Worm (Caenorhabditis elegans) whole organism, L1 larva: ENCODE results near the gene srh-74.

Experiments
- C04F5.9 ChIP-seq: sonication (generic microtip); optimal IDR thresholded peaks from 2 replicates; lab custom pipeline; 2016; ENCODE audit warnings: missing genetic modification characterization, missing compliant biosample characterization
- F16B12.6 ChIP-seq: fragments of 150-350 bp; optimal IDR thresholded peaks from 2 replicates; lab custom pipeline; 2014; ENCODE audit warnings: missing biosample characterization, missing genetic modification characterization
- Y116A8C.19 ChIP-seq: sonication (generic microtip); optimal IDR thresholded peaks from 2 replicates; lab custom pipeline; 2016; ENCODE audit warnings: missing compliant biosample characterization, missing genetic modification characterization, borderline replicate concordance
- aly-2 ChIP-seq: fragments of 150-350 bp; optimal IDR thresholded peaks from 2 replicates; lab custom pipeline; 2014; ENCODE audit warnings: missing biosample characterization, missing genetic modification characterization
- blmp-1 ChIP-seq: fragments of 150-350 bp; optimal IDR thresholded peaks from 2 replicates; lab custom pipeline; 2014; ENCODE audit warnings: missing biosample characterization, missing genetic modification characterization
- ceh-63 ChIP-seq: fragments of 200-800 bp; sonication (Bioruptor generic); optimal IDR thresholded peaks from 2 replicates; lab custom pipeline; 2018; ENCODE audit warnings: mild to moderate bottlenecking, missing genetic modification characterization, missing compliant biosample characterization
- ceh-88 ChIP-seq: fragments of 200-800 bp; sonication (Bioruptor generic); IDR thresholded peaks from 2 replicates; pipeline ENCODE4 v1.3.6; 2022; ENCODE audit warnings: missing genetic modification characterization, missing compliant biosample characterization
- ceh-90 ChIP-seq: sonication (generic microtip); optimal IDR thresholded peaks from 2 replicates; lab custom pipeline; 2016; ENCODE audit warnings: missing genetic modification characterization, missing compliant biosample characterization
- dpl-1 ChIP-seq, 3 experiments: fragments of 150-350 bp in 2 of 3; sonication (generic microtip) in 1 of 3; optimal IDR thresholded peaks; 2 replicates each; lab custom pipeline; 2014 to 2017; ENCODE audit warnings: missing biosample characterization in 3 of 3, missing genetic modification characterization in 3 of 3, missing genetic modification reagents in 3 of 3
- efl-3 ChIP-seq: fragments of 200-800 bp; sonication (Bioruptor generic); optimal IDR thresholded peaks from 2 replicates; lab custom pipeline; 2018; ENCODE audit warnings: mild to moderate bottlenecking, missing genetic modification characterization, missing compliant biosample characterization
- elt-3 ChIP-seq, 6 experiments: fragments of 150-350 bp in 1 of 6; sonication (generic microtip); optimal IDR thresholded peaks; 2 replicates each; lab custom pipeline; 2017 to 2018; ENCODE audit warnings: missing biosample characterization in 6 of 6, missing genetic modification characterization in 6 of 6, inconsistent platforms in 1 of 6
- ets-5 ChIP-seq: fragments of 200-800 bp; sonication (Bioruptor generic); IDR thresholded peaks from 2 replicates; pipeline ENCODE4 v1.3.6; 2022; ENCODE audit warnings: missing genetic modification characterization, missing compliant biosample characterization
- fkh-10 ChIP-seq: sonication (generic microtip); optimal IDR thresholded peaks from 2 replicates; lab custom pipeline; 2017; ENCODE audit warnings: missing biosample characterization, missing genetic modification reagents, missing genetic modification characterization
- fkh-4 ChIP-seq: sonication (generic microtip); optimal IDR thresholded peaks from 2 replicates; lab custom pipeline; 2016; ENCODE audit warnings: missing compliant biosample characterization, missing genetic modification characterization, borderline replicate concordance
- fkh-8 ChIP-seq: sonication (generic microtip); optimal IDR thresholded peaks from 2 replicates; lab custom pipeline; 2016; ENCODE audit warnings: mild to moderate bottlenecking, missing genetic modification characterization, missing compliant biosample characterization
- hlh-17 ChIP-seq: fragments of 200-800 bp; sonication (Bioruptor generic); optimal IDR thresholded peaks from 2 replicates; lab custom pipeline; 2018; ENCODE audit warnings: missing genetic modification characterization, mild to moderate bottlenecking, missing compliant biosample characterization, moderate library complexity, borderline replicate concordance
- hpl-2 ChIP-seq: fragments of 150-350 bp; optimal IDR thresholded peaks from 2 replicates; lab custom pipeline; 2014; ENCODE audit warnings: missing biosample characterization, missing genetic modification reagents, missing genetic modification characterization
- irx-1 ChIP-seq: sonication (generic microtip); optimal IDR thresholded peaks from 2 replicates; lab custom pipeline; 2016; ENCODE audit warnings: missing genetic modification characterization, missing compliant biosample characterization
- isw-1 ChIP-seq: fragments of 200-800 bp; sonication (Bioruptor generic); IDR thresholded peaks from 2 replicates; pipeline ENCODE4 v1.3.6; 2022; ENCODE audit warnings: missing genetic modification characterization, missing compliant biosample characterization
- jun-1 ChIP-seq: fragments of 150-350 bp; optimal IDR thresholded peaks from 2 replicates; lab custom pipeline; 2014; ENCODE audit warnings: missing biosample characterization, missing genetic modification reagents, missing genetic modification characterization
- lin-14 ChIP-seq: fragments of 200-800 bp; sonication (Bioruptor generic); optimal IDR thresholded peaks from 2 replicates; lab custom pipeline; 2018; ENCODE audit warnings: mild to moderate bottlenecking, missing genetic modification characterization, moderate library complexity, missing compliant biosample characterization
- lin-15B ChIP-seq: fragments of 150-350 bp; sonication (generic microtip); optimal IDR thresholded peaks from 3 replicates; lab custom pipeline; 2014; ENCODE audit warnings: missing biosample characterization, missing genetic modification characterization
- lin-35 ChIP-seq, 2 experiments: fragments of 150-350 bp; optimal IDR thresholded peaks; 2 replicates each; lab custom pipeline; 2014; ENCODE audit warnings: missing biosample characterization in 2 of 2, missing genetic modification characterization in 2 of 2, missing genetic modification reagents in 2 of 2
- lir-3 ChIP-seq: sonication (generic microtip); optimal IDR thresholded peaks from 2 replicates; lab custom pipeline; 2016; ENCODE audit warnings: mild to moderate bottlenecking, missing genetic modification characterization, moderate library complexity, missing compliant biosample characterization; ENCODE audit not compliant: poor library complexity
- lsy-2 ChIP-seq, 2 experiments: fragments of 150-350 bp; optimal IDR thresholded peaks; 2 replicates each; lab custom pipeline; 2014; ENCODE audit warnings: missing biosample characterization in 2 of 2, missing genetic modification characterization in 2 of 2
- mdl-1 ChIP-seq, 2 experiments: fragments of 150-350 bp; optimal IDR thresholded peaks; 2 replicates each; lab custom pipeline; 2014 to 2017; ENCODE audit warnings: missing biosample characterization in 2 of 2, missing genetic modification characterization in 2 of 2, inconsistent platforms in 1 of 2
- mef-2 ChIP-seq: fragments of 150-350 bp; optimal IDR thresholded peaks from 2 replicates; lab custom pipeline; 2014; ENCODE audit warnings: missing biosample characterization, missing genetic modification characterization
- nhr-11 ChIP-seq: fragments of 150-350 bp; optimal IDR thresholded peaks from 2 replicates; lab custom pipeline; 2014; ENCODE audit warnings: missing biosample characterization, missing genetic modification characterization
- nhr-12 ChIP-seq: sonication (generic microtip); optimal IDR thresholded peaks from 2 replicates; lab custom pipeline; 2017; ENCODE audit warnings: missing biosample characterization, missing genetic modification characterization
- nhr-19 ChIP-seq: fragments of 200-800 bp; sonication (Bioruptor generic); conservative IDR thresholded peaks from 2 replicates; pipeline ENCODE4 v1.3.6; 2022; ENCODE audit warnings: missing genetic modification characterization, missing compliant biosample characterization
- nhr-20 ChIP-seq: sonication (generic microtip); optimal IDR thresholded peaks from 2 replicates; lab custom pipeline; 2016; ENCODE audit warnings: mild to moderate bottlenecking, missing genetic modification characterization, missing compliant biosample characterization
- nhr-237 ChIP-seq: fragments of 150-350 bp; optimal IDR thresholded peaks from 2 replicates; lab custom pipeline; 2014; ENCODE audit warnings: missing biosample characterization, missing genetic modification characterization
- nhr-28 ChIP-seq: fragments of 150-350 bp; optimal IDR thresholded peaks from 2 replicates; lab custom pipeline; 2014; ENCODE audit warnings: missing biosample characterization, missing genetic modification characterization
- nhr-47 ChIP-seq: sonication (generic microtip); optimal IDR thresholded peaks from 2 replicates; lab custom pipeline; 2016; ENCODE audit warnings: mild to moderate bottlenecking, missing genetic modification characterization, moderate library complexity, missing compliant biosample characterization
- nhr-76 ChIP-seq: sonication (generic microtip); optimal IDR thresholded peaks from 2 replicates; lab custom pipeline; 2017; ENCODE audit warnings: missing biosample characterization, missing genetic modification characterization
- nhr-77 ChIP-seq: fragments of 150-350 bp; optimal IDR thresholded peaks from 2 replicates; lab custom pipeline; 2014; ENCODE audit warnings: missing biosample characterization, missing genetic modification characterization
- nhr-84 ChIP-seq: sonication (generic microtip); optimal IDR thresholded peaks from 2 replicates; lab custom pipeline; 2017; ENCODE audit warnings: missing biosample characterization, missing genetic modification characterization
- nhr-85 ChIP-seq: sonication (generic microtip); peaks from one replicate; lab custom pipeline; 2016; ENCODE audit warnings: missing genetic modification characterization, inconsistent platforms, missing compliant biosample characterization
- pag-3 ChIP-seq: sonication (generic microtip); optimal IDR thresholded peaks from 2 replicates; lab custom pipeline; 2017; ENCODE audit warnings: missing genetic modification characterization, mild to moderate bottlenecking, missing compliant biosample characterization, antibody characterized with exemption, borderline replicate concordance; ENCODE audit not compliant: insufficient read depth
- skn-1 ChIP-seq: fragments of 150-350 bp; optimal IDR thresholded peaks from 2 replicates; lab custom pipeline; 2014; ENCODE audit warnings: missing biosample characterization, missing genetic modification characterization
- sox-4 ChIP-seq: sonication (generic microtip); optimal IDR thresholded peaks from 2 replicates; lab custom pipeline; 2016; ENCODE audit warnings: missing genetic modification characterization, missing compliant biosample characterization
- sptf-1 ChIP-seq: fragments of 150-350 bp; optimal IDR thresholded peaks from 2 replicates; lab custom pipeline; 2014; ENCODE audit warnings: missing biosample characterization, missing genetic modification characterization
- sup-37 ChIP-seq: fragments of 200-800 bp; sonication (Bioruptor generic); optimal IDR thresholded peaks from 2 replicates; lab custom pipeline; 2018; ENCODE audit warnings: mild to moderate bottlenecking, missing genetic modification characterization, missing compliant biosample characterization
- swsn-7 ChIP-seq: sonication (generic microtip); optimal IDR thresholded peaks from 2 replicates; lab custom pipeline; 2016; ENCODE audit warnings: missing genetic modification characterization, missing compliant biosample characterization
- tlp-1 ChIP-seq: fragments of 150-350 bp; optimal IDR thresholded peaks from 2 replicates; lab custom pipeline; 2014; ENCODE audit warnings: missing biosample characterization, missing genetic modification characterization
- unc-130 ChIP-seq: fragments of 150-350 bp; optimal IDR thresholded peaks from 2 replicates; lab custom pipeline; 2017; ENCODE audit warnings: missing biosample characterization, missing genetic modification characterization, inconsistent platforms
- unc-30 ChIP-seq: sonication (generic microtip); optimal IDR thresholded peaks from 2 replicates; lab custom pipeline; 2017; ENCODE audit warnings: missing biosample characterization, missing genetic modification characterization
- unc-62 ChIP-seq: fragments of 150-350 bp; optimal IDR thresholded peaks from 2 replicates; lab custom pipeline; 2014; ENCODE audit warnings: missing biosample characterization, missing genetic modification reagents, missing genetic modification characterization
- unc-86 ChIP-seq: sonication (generic microtip); optimal IDR thresholded peaks from 2 replicates; lab custom pipeline; 2016; ENCODE audit warnings: missing genetic modification characterization, missing compliant biosample characterization
- vab-15 ChIP-seq: sonication (generic microtip); optimal IDR thresholded peaks from 2 replicates; lab custom pipeline; 2017; ENCODE audit warnings: missing genotype, mild to moderate bottlenecking, missing genetic modification characterization, missing compliant biosample characterization
- xbp-1 ChIP-seq: sonication (generic microtip); optimal IDR thresholded peaks from 2 replicates; lab custom pipeline; 2016; ENCODE audit warnings: missing genetic modification characterization, missing compliant biosample characterization
- zip-4 ChIP-seq: fragments of 200-800 bp; sonication (Bioruptor generic); optimal IDR thresholded peaks from 2 replicates; lab custom pipeline; 2018; ENCODE audit warnings: mild to moderate bottlenecking, missing genetic modification characterization, moderate library complexity, missing compliant biosample characterization
- ztf-11 ChIP-seq, 2 experiments: sonication (generic microtip); optimal IDR thresholded peaks; 2 replicates each; lab custom pipeline; 2016 to 2017; ENCODE audit warnings: missing genetic modification characterization in 2 of 2, missing biosample characterization in 1 of 2, missing compliant biosample characterization in 1 of 2
- ztf-4 ChIP-seq: fragments of 150-350 bp; optimal IDR thresholded peaks from 2 replicates; lab custom pipeline; 2014; ENCODE audit warnings: missing biosample characterization, missing genetic modification characterization

Gene srh-74

ce11 chrV:11082475-11082874 lies 33.9 kb upstream of the srh-74 start:
- TF ChIP-seq Y116A8C.19 (no peak), ztf-11 (tag; optimal IDR thresholded peaks at IDR 0.05; lab: Kevin White, UChicago) (no peak), nhr-47 (tag; lab: Kevin White, UChicago) (peak; percentile 71), lir-3 (tag; lab: Kevin White, UChicago) (peak; percentile 21), nhr-76 (tag; lab: Kevin White, UChicago) (no peak), nhr-19 (GFP tag; lab: Robert Waterston, UW) (peak; percentile 84), unc-62 (GFP tag; lab: Kevin White, UChicago) (no peak), efl-3 (no peak), xbp-1 (peak; percentile 37), dpl-1 (GFP tag; optimal IDR thresholded peaks at IDR 0.05; lab: Kevin White, UChicago) (no peak), nhr-12 (no peak), lin-15B (tag; lab: Kevin White, UChicago) (no peak), ceh-90 (tag; lab: Kevin White, UChicago) (no peak), mef-2 (tag; lab: Kevin White, UChicago) (no peak), nhr-237 (tag; lab: Kevin White, UChicago) (no peak), vab-15 (no peak), fkh-4 (tag; lab: Kevin White, UChicago) (no peak), nhr-28 (tag; lab: Kevin White, UChicago) (no peak), hlh-17 (GFP tag; lab: Kevin White, UChicago) (no peak), pag-3 (tag; lab: Kevin White, UChicago) (peak; percentile 40), nhr-20 (tag; lab: Kevin White, UChicago) (peak; percentile 80), unc-30 (tag; lab: Kevin White, UChicago) (no peak), nhr-84 (no peak), blmp-1 (no peak), jun-1 (tag; lab: Kevin White, UChicago) (no peak), nhr-77 (peak; percentile 78), aly-2 (tag; lab: Kevin White, UChicago) (peak; percentile 96), swsn-7 (peak; percentile 68), nhr-85 (no peak), sptf-1 (tag; lab: Kevin White, UChicago) (no peak), tlp-1 (tag; lab: Kevin White, UChicago) (no peak), elt-3 (tag; optimal IDR thresholded peaks at IDR 0.05; lab: Kevin White, UChicago) (no peak), fkh-10 (no peak), zip-4 (GFP tag; lab: Kevin White, UChicago) (no peak), hpl-2 (GFP tag; lab: Kevin White, UChicago) (no peak), ceh-88 (GFP tag; lab: Robert Waterston, UW) (no peak), C04F5.9 (tag; lab: Kevin White, UChicago) (no peak), sup-37 (GFP tag; lab: Kevin White, UChicago) (peak; percentile 71), unc-86 (tag; lab: Kevin White, UChicago) (no peak), skn-1 (no peak), isw-1 (GFP tag; lab: Robert Waterston, UW) (no peak), lin-35 (GFP tag; optimal IDR thresholded peaks at IDR 0.05; lab: Kevin White, UChicago) (no peak), fkh-8 (tag; lab: Kevin White, UChicago) (no peak), ets-5 (GFP tag; lab: Robert Waterston, UW) (no peak), unc-130 (tag; lab: Kevin White, UChicago) (peak; percentile 35), irx-1 (tag; lab: Kevin White, UChicago) (peak; percentile 49), nhr-11 (peak; percentile 81), lsy-2 (tag; optimal IDR thresholded peaks at IDR 0.05; lab: Kevin White, UChicago) (peak; percentile 32 to 44), F16B12.6 (tag; lab: Kevin White, UChicago) (no peak), ztf-4 (tag; lab: Kevin White, UChicago) (peak; percentile 81), mdl-1 (tag; optimal IDR thresholded peaks at IDR 0.05; lab: Kevin White, UChicago) (peak in 1 of 2 experiments; percentile 22), lin-14 (peak; percentile 88), sox-4 (no peak), ceh-63 (GFP tag; lab: Kevin White, UChicago) (no peak)
